Worm (Caenorhabditis elegans) whole organism, mixed stage, embryonic: ENCODE results near the gene snap-29.

Experiments used
- M03D4.4 ChIP-seq: sonication (generic microtip); optimal IDR thresholded peaks from 2 replicates; lab custom pipeline; 2017; ENCODE audit warnings: mild to moderate bottlenecking, missing genetic modification characterization, missing compliant biosample characterization
- bed-3 ChIP-seq: fragments of 200-800 bp; sonication (Bioruptor generic); optimal IDR thresholded peaks from 3 replicates; lab custom pipeline; 2018; ENCODE audit warnings: mild to moderate bottlenecking, missing genetic modification characterization, moderate library complexity, missing compliant biosample characterization
- blmp-1 ChIP-seq: fragments of 150-350 bp; optimal IDR thresholded peaks from 2 replicates; lab custom pipeline; 2014; ENCODE audit warnings: missing biosample characterization, missing genetic modification characterization
- ceh-39 ChIP-seq: fragments of 150-350 bp; optimal IDR thresholded peaks from 2 replicates; lab custom pipeline; 2014; ENCODE audit warnings: missing biosample characterization, missing genetic modification characterization
- cnd-1 ChIP-seq: fragments of 200-800 bp; sonication (Bioruptor generic); optimal IDR thresholded peaks from 2 replicates; lab custom pipeline; 2018; ENCODE audit warnings: mild to moderate bottlenecking, missing genetic modification characterization, missing compliant biosample characterization
- drap-1 ChIP-seq: fragments of 200-800 bp; sonication (Bioruptor generic); optimal IDR thresholded peaks from 3 replicates; lab custom pipeline; 2018; ENCODE audit warnings: mild to moderate bottlenecking, missing genetic modification characterization, missing compliant biosample characterization
- flh-1 ChIP-seq: fragments of 200-800 bp; sonication (Bioruptor generic); optimal IDR thresholded peaks from 2 replicates; lab custom pipeline; 2018; ENCODE audit warnings: mild to moderate bottlenecking, missing genetic modification characterization, moderate library complexity, missing compliant biosample characterization
- ham-2 ChIP-seq: fragments of 200-800 bp; sonication (Bioruptor generic); optimal IDR thresholded peaks from 2 replicates; lab custom pipeline; 2018; ENCODE audit warnings: mild to moderate bottlenecking, missing genetic modification characterization, missing compliant biosample characterization
- lin-13 ChIP-seq: fragments of 150-350 bp; optimal IDR thresholded peaks from 2 replicates; lab custom pipeline; 2014; ENCODE audit warnings: missing biosample characterization, missing genetic modification characterization
- lin-32 ChIP-seq: fragments of 200-800 bp; sonication (Bioruptor generic); optimal IDR thresholded peaks from 2 replicates; lab custom pipeline; 2018; ENCODE audit warnings: mild to moderate bottlenecking, missing genetic modification characterization, missing compliant biosample characterization
- mab-5 ChIP-seq: fragments of 150-350 bp; optimal IDR thresholded peaks from 2 replicates; lab custom pipeline; 2014; ENCODE audit warnings: missing biosample characterization, missing genetic modification characterization
- mep-1 ChIP-seq: fragments of 150-350 bp; optimal IDR thresholded peaks from 2 replicates; lab custom pipeline; 2017; ENCODE audit warnings: missing biosample characterization, missing genetic modification reagents, missing genetic modification characterization, inconsistent platforms
- nhr-2 ChIP-seq: fragments of 150-350 bp; optimal IDR thresholded peaks from 2 replicates; lab custom pipeline; 2014; ENCODE audit warnings: missing biosample characterization, missing genetic modification characterization
- nhr-76 ChIP-seq: sonication (generic microtip); optimal IDR thresholded peaks from 2 replicates; lab custom pipeline; 2017; ENCODE audit warnings: missing biosample characterization, missing genetic modification characterization
- pha-4 ChIP-seq: fragments of 150-350 bp; optimal IDR thresholded peaks from 2 replicates; lab custom pipeline; 2018; ENCODE audit warnings: missing biosample characterization, missing genetic modification reagents, missing genetic modification characterization
- tbx-8 ChIP-seq: fragments of 200-800 bp; sonication (Bioruptor generic); optimal IDR thresholded peaks from 2 replicates; lab custom pipeline; 2018; ENCODE audit warnings: mild to moderate bottlenecking, missing genetic modification characterization, moderate library complexity, missing compliant biosample characterization
- unc-120 ChIP-seq: sonication (generic microtip); optimal IDR thresholded peaks from 2 replicates; lab custom pipeline; 2017; ENCODE audit warnings: missing genetic modification characterization, missing compliant biosample characterization; ENCODE audit not compliant: poor library complexity, severe bottlenecking
- unc-39 ChIP-seq: fragments of 150-350 bp; optimal IDR thresholded peaks from 2 replicates; lab custom pipeline; 2014; ENCODE audit warnings: missing biosample characterization, missing genetic modification characterization
- unc-62 ChIP-seq: fragments of 150-350 bp; optimal IDR thresholded peaks from 2 replicates; lab custom pipeline; 2014; ENCODE audit warnings: missing biosample characterization, missing genetic modification reagents, missing genetic modification characterization
- zip-8 ChIP-seq: fragments of 150-350 bp; optimal IDR thresholded peaks from 2 replicates; lab custom pipeline; 2014; ENCODE audit warnings: missing biosample characterization, missing genetic modification characterization

The snap-29 gene

ce11 chrIII:8818599-8818998 lies 42.5 kb downstream of the snap-29 start, which contains the start of gene pat-2:
Gene pat-2 (plus strand): TSS chrIII:8818899.
- TF ChIP-seq bed-3 (GFP tag; lab: Kevin White, UChicago) (no peak), lin-13 (no peak), tbx-8 (GFP tag; lab: Kevin White, UChicago) (no peak), ham-2 (GFP tag; lab: Kevin White, UChicago) (no peak), mab-5 (tag; lab: Kevin White, UChicago) (no peak), blmp-1 (no peak), lin-32 (no peak), mep-1 (tag; lab: Kevin White, UChicago) (no peak), pha-4 (no peak), ceh-39 (no peak), M03D4.4 (tag; lab: Kevin White, UChicago) (no peak), nhr-76 (no peak), nhr-2 (tag; lab: Kevin White, UChicago) (no peak)

ce11 chrIII:8824556-8824955 lies 48.5 kb downstream of the snap-29 start:
- TF ChIP-seq blmp-1 (no peak), drap-1 (GFP tag; lab: Kevin White, UChicago) (no peak), pha-4 (no peak), unc-39 (tag; lab: Kevin White, UChicago) (no peak), unc-62 (GFP tag; lab: Kevin White, UChicago) (no peak), unc-120 (tag; lab: Kevin White, UChicago) (no peak), cnd-1 (tag; lab: Kevin White, UChicago) (no peak), zip-8 (no peak), M03D4.4 (tag; lab: Kevin White, UChicago) (no peak)

ce11 chrIII:8827128-8827527 lies 51.1 kb downstream of the snap-29 start, which contains the start of gene F54F2.9:
Gene F54F2.9 (minus strand): TSS chrIII:8827228.
- no peak for TF ChIP-seq flh-1 (GFP tag; lab: Kevin White, UChicago)
